Worm (Caenorhabditis elegans) whole organism, L3 larva: ENCODE data around the gene ace-1.

Experiments used
- egl-27 ChIP-seq: sonication (generic microtip); optimal IDR thresholded peaks from 4 replicates; lab custom pipeline; 2017; ENCODE audit warnings: missing biosample characterization, missing genetic modification reagents, missing genetic modification characterization
- lin-39 ChIP-seq: fragments of 150-350 bp; optimal IDR thresholded peaks from 2 replicates; lab custom pipeline; 2018; ENCODE audit warnings: missing biosample characterization, missing genetic modification reagents, missing genetic modification characterization
- nfya-1 ChIP-seq: sonication (generic microtip); optimal IDR thresholded peaks from 2 replicates; lab custom pipeline; 2017; ENCODE audit warnings: missing genetic modification characterization, mild to moderate bottlenecking, missing compliant biosample characterization, antibody characterized with exemption, moderate library complexity; ENCODE audit not compliant: insufficient read depth
- nhr-23 ChIP-seq: fragments of 150-350 bp; optimal IDR thresholded peaks from 2 replicates; lab custom pipeline; 2014; ENCODE audit warnings: missing biosample characterization, missing genetic modification reagents, missing genetic modification characterization
- nhr-77 ChIP-seq: fragments of 150-350 bp; optimal IDR thresholded peaks from 2 replicates; lab custom pipeline; 2014; ENCODE audit warnings: missing biosample characterization, missing genetic modification characterization
- pqm-1 ChIP-seq: fragments of 150-350 bp; optimal IDR thresholded peaks from 2 replicates; lab custom pipeline; 2017; ENCODE audit warnings: missing biosample characterization, missing genetic modification characterization, inconsistent platforms
- skn-1 ChIP-seq: fragments of 150-350 bp; optimal IDR thresholded peaks from 2 replicates; lab custom pipeline; 2014; ENCODE audit warnings: missing biosample characterization, missing genetic modification characterization
- tbx-2 ChIP-seq: sonication (generic microtip); optimal IDR thresholded peaks from 2 replicates; lab custom pipeline; 2016; ENCODE audit warnings: mild to moderate bottlenecking, missing genetic modification characterization, missing compliant biosample characterization
- unc-39 ChIP-seq: sonication (generic microtip); optimal IDR thresholded peaks from 4 replicates; lab custom pipeline; 2017; ENCODE audit warnings: missing biosample characterization, missing genetic modification characterization
- ztf-11 ChIP-seq: fragments of 150-350 bp; optimal IDR thresholded peaks from 2 replicates; lab custom pipeline; 2014; ENCODE audit warnings: missing biosample characterization, missing genetic modification characterization

- TF ChIP-seq skn-1 (tag; lab: Kevin White, UChicago) = no peak
- TF ChIP-seq lin-39 (tag; lab: Kevin White, UChicago) = peak; percentile 41
- no peak for TF ChIP-seq unc-39 (tag; lab: Kevin White, UChicago)
- no peak for TF ChIP-seq nhr-77 (tag; lab: Kevin White, UChicago)
- TF ChIP-seq nhr-23 (tag; lab: Kevin White, UChicago) = no peak
- TF ChIP-seq pqm-1 = no peak
- no peak for TF ChIP-seq nfya-1
- no peak for TF ChIP-seq ztf-11
- no peak for TF ChIP-seq tbx-2 (tag; lab: Kevin White, UChicago)
- TF ChIP-seq egl-27 (tag; lab: Kevin White, UChicago) = no peak
Measured at ce11 chrX:16409220-16409619, 42.1 kb downstream of the ace-1 start.
